Worm (Caenorhabditis elegans) whole organism, L4/young adult: ENCODE data around the gene nspe-2.

Experiments
- W03F9.2 ChIP-seq: fragments of 150-350 bp; optimal IDR thresholded peaks from 2 replicates; lab custom pipeline; 2014; ENCODE audit warnings: missing biosample characterization, missing genetic modification characterization
- dao-5 ChIP-seq: sonication (generic microtip); optimal IDR thresholded peaks from 2 replicates; lab custom pipeline; 2016; ENCODE audit warnings: missing genotype, missing genetic modification characterization, moderate library complexity, missing compliant biosample characterization
- him-1 ChIP-seq: sonication (generic microtip); optimal IDR thresholded peaks from 2 replicates; lab custom pipeline; 2016; ENCODE audit warnings: missing genotype, missing genetic modification reagents, missing genetic modification characterization, missing compliant biosample characterization

DNA sequence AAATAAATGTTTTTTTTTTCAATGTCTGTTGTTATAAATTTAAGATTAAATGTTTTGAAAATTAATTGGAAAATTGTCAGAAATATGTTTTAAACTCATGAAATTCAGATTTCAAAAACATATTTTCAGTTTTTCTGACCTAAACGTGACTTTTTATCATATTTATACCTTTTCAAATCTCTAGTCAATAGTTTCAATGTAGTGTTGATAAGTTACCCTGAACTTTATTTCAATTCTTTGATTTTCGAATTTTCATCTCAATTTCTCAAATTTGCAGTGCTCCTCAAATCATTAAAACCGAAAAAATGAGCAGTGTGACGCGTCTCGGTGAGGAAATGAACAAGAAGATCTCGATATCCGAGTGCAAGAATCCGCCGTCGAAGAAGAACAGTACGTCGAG lies 35.3 kb upstream of the nspe-2 start, which contains the start of gene rgs-4:
- TF ChIP-seq him-1 (no peak), dao-5 (tag; lab: Kevin White, UChicago) (no peak), W03F9.2 (tag; lab: Kevin White, UChicago) (no peak)
